Worm (Caenorhabditis elegans): Measurements from ENCODE around the gene F12F6.1.
A peak's percentile ranks its signal among the peaks of the same experiment; 100 is the strongest.

Gene F12F6.1

DNA sequence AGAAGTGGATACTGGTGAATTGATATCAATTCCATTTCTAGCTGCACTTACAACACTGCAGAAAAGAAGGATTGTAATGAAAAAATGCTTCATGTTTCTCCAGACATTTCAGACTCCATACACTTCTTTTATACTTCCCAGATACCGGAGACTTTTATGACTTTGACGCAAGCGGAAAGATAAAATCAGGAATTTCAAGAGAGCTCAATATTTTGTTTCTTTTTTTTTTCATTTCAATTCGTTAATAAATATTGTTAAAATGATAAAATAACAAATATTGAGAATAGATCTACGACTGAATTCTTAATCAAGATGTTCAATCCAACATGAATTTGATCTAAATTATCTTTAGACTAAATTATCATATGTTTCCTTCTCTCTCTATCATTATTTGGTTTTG lies 41.7 kb downstream of the F12F6.1 start, which contains the start of gene lys-5:
Gene lys-5 (minus strand): TSS at position 101 of the 400 bp plus-strand sequence.
- TF ChIP-seq skn-1 (tag; optimal IDR thresholded peaks at IDR 0.05) (no peak), xbp-1 (tag; optimal IDR thresholded peaks at IDR 0.05) (no peak), elt-3 (tag; optimal IDR thresholded peaks at IDR 0.05) (no peak), pax-3 (tag; optimal IDR thresholded peaks at IDR 0.05) (no peak), hlh-17 (GFP tag; optimal IDR thresholded peaks at IDR 0.05; ENCODE audit: borderline replicate concordance) (no peak), nhr-71 (tag; optimal IDR thresholded peaks at IDR 0.05) (no peak), rnt-1 (tag; optimal IDR thresholded peaks at IDR 0.05) (no peak), zag-1 (tag; optimal IDR thresholded peaks at IDR 0.05) (no peak), ceh-8 (GFP tag; optimal IDR thresholded peaks at IDR 0.05) (no peak), pag-3 (tag; optimal IDR thresholded peaks at IDR 0.05; ENCODE audit: borderline replicate concordance, insufficient read depth) (no peak), tbx-2 (tag; optimal IDR thresholded peaks at IDR 0.05) (no peak), ets-5 (GFP tag; IDR thresholded peaks at IDR 0.05) (no peak), nhr-77 (tag; optimal IDR thresholded peaks at IDR 0.05) (no peak), lin-14 (GFP tag; optimal IDR thresholded peaks at IDR 0.05) (no peak), fkh-4 (tag; optimal IDR thresholded peaks at IDR 0.05; ENCODE audit: borderline replicate concordance) (no peak), unc-86 (tag; optimal IDR thresholded peaks at IDR 0.05) (no peak), lin-15B (tag; optimal IDR thresholded peaks at IDR 0.05) (no peak)

- TF ChIP-seq ceh-8 (GFP tag; optimal IDR thresholded peaks at IDR 0.05) (no peak), efl-1 (optimal IDR thresholded peaks at IDR 0.05) (no peak), efl-1 (GFP tag; optimal IDR thresholded peaks at IDR 0.05 in 1 of 2) (peak in 1 of 2 experiments; percentile 68)
Observed at ce11 chrIV:11627847-11628246, 44.1 kb downstream of the F12F6.1 start, which contains the start of gene lys-6. Gene lys-6, minus strand, starts transcription at chrIV:11627947.

- TF ChIP-seq grh-1 (GFP tag; IDR thresholded peaks at IDR 0.05) = no peak
- TF ChIP-seq ceh-90 (tag; optimal IDR thresholded peaks at IDR 0.05) = no peak
Observed at ce11 chrIV:11631750-11632149, 48.0 kb downstream of the F12F6.1 start, which contains the start of gene F58B3.4. Gene F58B3.4, minus strand, starts transcription at chrIV:11631850.

DNA sequence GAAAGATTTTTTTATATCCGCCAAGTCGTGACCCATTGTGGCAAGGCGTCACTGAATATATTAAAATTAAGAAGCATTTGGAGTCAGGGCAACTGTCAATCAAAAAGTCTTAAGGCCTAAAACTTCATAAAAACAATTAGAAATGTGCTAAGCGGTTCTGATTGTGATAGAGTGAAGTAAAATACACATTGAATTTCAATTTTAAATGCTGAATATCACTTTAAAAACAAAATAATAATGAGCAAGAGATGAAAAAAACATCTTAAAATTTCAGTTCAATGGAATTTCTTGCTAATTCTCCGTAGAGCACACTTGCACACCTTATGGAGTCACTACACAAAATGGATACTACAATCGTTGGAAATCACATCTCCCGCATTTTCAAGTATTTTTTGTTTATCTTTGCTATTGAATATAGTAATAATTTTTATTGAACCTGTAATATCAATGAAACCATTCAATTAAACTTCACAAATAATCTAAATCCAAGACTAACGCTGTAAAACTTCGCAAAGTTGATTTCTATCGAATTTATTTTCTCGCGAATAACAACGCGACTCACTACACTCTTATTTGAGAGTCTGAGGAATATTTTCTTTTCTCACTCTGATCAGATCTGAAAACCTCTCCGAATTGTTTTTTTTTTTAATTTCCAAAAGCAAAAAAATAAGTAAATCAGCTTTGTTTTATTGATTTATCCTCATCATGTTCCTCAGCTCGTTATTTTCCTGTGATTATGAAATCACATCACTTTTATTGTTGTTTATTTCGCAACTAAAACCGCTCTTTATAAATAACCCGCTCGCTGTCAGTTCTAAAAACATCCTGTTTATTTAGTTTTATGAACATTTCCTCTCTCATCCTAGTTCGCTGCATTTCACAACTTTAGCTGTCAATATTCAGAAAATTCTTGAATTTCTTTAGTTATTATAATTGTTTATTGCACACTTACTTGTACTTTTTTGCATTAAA lies 52.0 kb downstream of the F12F6.1 start, which contains the start of gene mars-1:
Gene mars-1 (minus strand): TSS at position 51 of the 972 bp plus-strand sequence.
- TF ChIP-seq nhr-12 (tag; optimal IDR thresholded peaks at IDR 0.05) = no peak
- peak; percentile 52 for TF ChIP-seq lin-15B (tag; optimal IDR thresholded peaks at IDR 0.05)
- TF ChIP-seq nhr-19 (GFP tag; conservative IDR thresholded peaks at IDR 0.05) = peak; percentile 51
- no peak for TF ChIP-seq aha-1 (tag; optimal IDR thresholded peaks at IDR 0.05)
- TF ChIP-seq nhr-20 (tag; optimal IDR thresholded peaks at IDR 0.05) = peak; percentile 86
- TF ChIP-seq swsn-7 (tag; optimal IDR thresholded peaks at IDR 0.05) = peak; percentile 63
- peak; percentile 30 for TF ChIP-seq lin-13 (GFP tag; optimal IDR thresholded peaks at IDR 0.05)
- no peak for TF ChIP-seq Y116A8C.19 (tag; optimal IDR thresholded peaks at IDR 0.05; ENCODE audit: borderline replicate concordance)
- TF ChIP-seq C16A3.4 (tag; optimal IDR thresholded peaks at IDR 0.05) = peak; percentile 89
- no peak for TF ChIP-seq zag-1 (tag; optimal IDR thresholded peaks at IDR 0.05)
- TF ChIP-seq ceh-63 (GFP tag; optimal IDR thresholded peaks at IDR 0.05) = peak; percentile 55
- TF ChIP-seq sptf-1 (tag; optimal IDR thresholded peaks at IDR 0.05) = no peak
- peak; percentile 70 to 72 for TF ChIP-seq efl-1 (optimal IDR thresholded peaks at IDR 0.05)
- TF ChIP-seq efl-1 (GFP tag; optimal IDR thresholded peaks at IDR 0.05 in 1 of 2) = peak; percentile 58 to 89
- peak; percentile 19 for TF ChIP-seq F16B12.6 (tag; optimal IDR thresholded peaks at IDR 0.05)
- TF ChIP-seq rnt-1 (tag; optimal IDR thresholded peaks at IDR 0.05) = peak; percentile 72
- no peak for TF ChIP-seq zip-4 (GFP tag; optimal IDR thresholded peaks at IDR 0.05)
- TF ChIP-seq lin-14 (GFP tag; optimal IDR thresholded peaks at IDR 0.05) = peak; percentile 84
- TF ChIP-seq elt-3 (tag; optimal IDR thresholded peaks at IDR 0.05) = peak in 1 of 6 experiments; percentile 14
- TF ChIP-seq ztf-4 (tag; optimal IDR thresholded peaks at IDR 0.05) = peak; percentile 4
- no peak for TF ChIP-seq mab-9 (GFP tag; IDR thresholded peaks at IDR 0.05)
- peak; percentile 60 for TF ChIP-seq jun-1 (tag; optimal IDR thresholded peaks at IDR 0.05)
- peak; percentile 53 to 63 (median 61) for TF ChIP-seq dpl-1 (GFP tag; optimal IDR thresholded peaks at IDR 0.05)
- no peak for TF ChIP-seq C34B4.2 (tag; optimal IDR thresholded peaks at IDR 0.05)
- peak; percentile 56 for TF ChIP-seq unc-86 (tag; optimal IDR thresholded peaks at IDR 0.05)
- TF ChIP-seq blmp-1 (tag; optimal IDR thresholded peaks at IDR 0.05) = peak; percentile 12
- TF ChIP-seq aly-2 (tag; optimal IDR thresholded peaks at IDR 0.05) = peak; percentile 55
- peak; percentile 80 for TF ChIP-seq vab-15 (tag; optimal IDR thresholded peaks at IDR 0.05)
- no peak for TF ChIP-seq ets-5 (GFP tag; IDR thresholded peaks at IDR 0.05)
- TF ChIP-seq unc-62 (GFP tag; optimal IDR thresholded peaks at IDR 0.05) = no peak
- TF ChIP-seq C04F5.9 (tag; optimal IDR thresholded peaks at IDR 0.05) = peak; percentile 62
- peak; percentile 73 for TF ChIP-seq tbx-2 (tag; optimal IDR thresholded peaks at IDR 0.05)

Data from whole organism, L1 larva.